Worm (Caenorhabditis elegans) whole organism, L1 larva: ENCODE results near the gene F11A10.5.

Source experiments
- lin-39 ChIP-seq: fragments of 150-350 bp; optimal IDR thresholded peaks from 2 replicates; lab custom pipeline; 2014; ENCODE audit warnings: missing biosample characterization, missing genetic modification reagents, missing genetic modification characterization
- mep-1 ChIP-seq: fragments of 150-350 bp; optimal IDR thresholded peaks from 2 replicates; lab custom pipeline; 2014; ENCODE audit warnings: missing biosample characterization, missing genetic modification characterization
- nhr-77 ChIP-seq: fragments of 150-350 bp; optimal IDR thresholded peaks from 2 replicates; lab custom pipeline; 2014; ENCODE audit warnings: missing biosample characterization, missing genetic modification characterization

DNA sequence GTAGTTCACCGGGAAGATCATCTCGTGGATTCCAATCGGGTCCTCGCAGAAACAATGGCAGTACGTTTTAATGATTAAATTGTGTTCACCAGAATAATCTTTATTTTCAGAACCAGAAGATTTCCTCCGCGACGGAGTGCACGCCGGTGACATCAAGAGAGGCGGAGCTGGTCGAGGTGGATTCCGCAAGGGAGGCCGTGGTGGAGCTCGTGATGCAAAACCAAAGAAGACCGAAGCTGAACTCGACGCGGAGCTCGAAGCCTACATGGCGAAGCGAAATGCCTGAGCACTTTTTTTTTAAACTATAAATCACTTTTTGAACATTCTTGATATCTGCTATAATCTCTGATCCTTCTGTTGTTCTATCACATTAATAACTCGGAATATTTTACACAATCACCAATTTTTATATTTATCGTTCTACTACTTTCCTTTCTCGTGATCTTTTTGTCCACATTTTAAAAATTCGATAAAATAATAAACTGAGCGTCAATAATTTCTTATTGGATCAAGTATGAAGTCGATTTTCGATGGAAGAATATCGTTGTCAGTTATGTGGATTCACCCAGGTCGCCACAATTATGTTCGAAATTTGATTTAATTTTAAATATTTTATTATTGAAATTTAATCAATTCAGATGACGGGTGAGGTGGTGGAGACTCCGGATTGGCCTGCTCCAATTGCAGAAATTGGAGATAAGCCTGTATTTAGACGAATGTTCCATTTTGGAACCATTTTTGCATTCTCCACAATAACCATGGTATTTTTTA, 30.6 kb downstream of the F11A10.5 start, which contains the start of gene dhhc-6:
- TF ChIP-seq nhr-77 (tag; lab: Kevin White, UChicago), result no peak
- no peak for TF ChIP-seq lin-39 (tag; lab: Kevin White, UChicago)
- TF ChIP-seq mep-1 (tag; lab: Kevin White, UChicago), result no peak
